Fruit fly (Drosophila melanogaster) whole organism, embryonic: Measurements from ENCODE around the gene Pph13.

Experiments used
- Ada2b ChIP-seq: fragments of 200-800 bp; sonication (Bioruptor generic); IDR thresholded peaks from 2 replicates; pipeline ENCODE4 v1.3.6; 2022; ENCODE audit warnings: missing biosample characterization, missing genetic modification characterization
- Atf3 ChIP-seq: fragments of 200-800 bp; sonication (Bioruptor generic); optimal IDR thresholded peaks from 3 replicates; lab custom pipeline; 2016; ENCODE audit warnings: missing biosample characterization, missing genetic modification characterization
- CG10267 ChIP-seq: fragments of 200-800 bp; sonication (Bioruptor generic); optimal IDR thresholded peaks from 2 replicates; lab custom pipeline; 2018; ENCODE audit warnings: missing biosample characterization, mild to moderate bottlenecking, missing genetic modification characterization, moderate library complexity
- CG11695 ChIP-seq: fragments of 200-800 bp; sonication (Bioruptor generic); IDR thresholded peaks from 3 replicates; pipeline ENCODE4 v1.3.6; 2022; ENCODE audit warnings: missing biosample characterization, missing genetic modification characterization
- CG12744 ChIP-seq: fragments of 200-800 bp; sonication (Bioruptor generic); optimal IDR thresholded peaks from 2 replicates; lab custom pipeline; 2016; ENCODE audit warnings: missing biosample characterization, missing genetic modification characterization
- CG13296 ChIP-seq: fragments of 200-800 bp; sonication (Bioruptor generic); optimal IDR thresholded peaks from 3 replicates; lab custom pipeline; 2018; ENCODE audit warnings: missing biosample characterization, mild to moderate bottlenecking, missing genetic modification characterization
- CG14667 ChIP-seq: fragments of 200-800 bp; sonication (Bioruptor generic); IDR thresholded peaks from 2 replicates; pipeline ENCODE4 v1.3.6; 2022; ENCODE audit warnings: missing biosample characterization, missing genetic modification characterization
- CG15269 ChIP-seq: fragments of 200-800 bp; sonication (Bioruptor generic); optimal IDR thresholded peaks from 2 replicates; lab custom pipeline; 2018; ENCODE audit warnings: missing biosample characterization, mild to moderate bottlenecking, missing genetic modification characterization, moderate library complexity
- CG15514 ChIP-seq: fragments of 200-800 bp; sonication (Bioruptor generic); optimal IDR thresholded peaks from 3 replicates; lab custom pipeline; 2017; ENCODE audit warnings: missing biosample characterization, missing genetic modification characterization, mild to moderate bottlenecking, moderate library complexity, missing genetic modification reagents
- CG16813 ChIP-seq: fragments of 200-800 bp; sonication (Bioruptor generic); IDR thresholded peaks from 3 replicates; pipeline ENCODE4 v1.3.6; 2022; ENCODE audit warnings: missing biosample characterization, missing genetic modification characterization; ENCODE audit not compliant: partially characterized antibody
- CG17328 ChIP-seq: fragments of 200-800 bp; sonication (Bioruptor generic); IDR thresholded peaks from 2 replicates; pipeline ENCODE4 v1.3.6; 2022; ENCODE audit warnings: missing biosample characterization, missing genetic modification characterization
- CG18619 ChIP-seq: fragments of 200-800 bp; sonication (Bioruptor generic); optimal IDR thresholded peaks from 3 replicates; lab custom pipeline; 2017; ENCODE audit warnings: missing biosample characterization, mild to moderate bottlenecking, missing genetic modification characterization
- CG30020 ChIP-seq: fragments of 200-800 bp; optimal IDR thresholded peaks from 2 replicates; lab custom pipeline; 2019; ENCODE audit warnings: missing biosample characterization, mild to moderate bottlenecking, missing genetic modification characterization, moderate library complexity
- CG31388 ChIP-seq: fragments of 200-800 bp; sonication (Bioruptor generic); optimal IDR thresholded peaks from 2 replicates; lab custom pipeline; 2016; ENCODE audit warnings: missing biosample characterization, missing genetic modification characterization
- CG32532 ChIP-seq: fragments of 200-800 bp; sonication (Bioruptor generic); IDR thresholded peaks from 2 replicates; pipeline ENCODE4 v1.3.6; 2022; ENCODE audit warnings: missing biosample characterization, missing genetic modification characterization
- CG34422 ChIP-seq: fragments of 200-800 bp; sonication (Bioruptor generic); IDR thresholded peaks from 3 replicates; pipeline ENCODE4 v1.3.6; 2022; ENCODE audit warnings: missing biosample characterization, missing genetic modification characterization
- CG3838 ChIP-seq: fragments of 200-800 bp; sonication (Bioruptor generic); optimal IDR thresholded peaks from 3 replicates; lab custom pipeline; 2016; ENCODE audit warnings: missing biosample characterization, missing genetic modification characterization
- CG3995 ChIP-seq: fragments of 200-800 bp; sonication (Bioruptor generic); optimal IDR thresholded peaks from 3 replicates; lab custom pipeline; 2016; ENCODE audit warnings: missing biosample characterization, missing genetic modification characterization
- CG4282 ChIP-seq: fragments of 200-800 bp; sonication (Bioruptor generic); optimal IDR thresholded peaks from 2 replicates; lab custom pipeline; 2016; ENCODE audit warnings: missing biosample characterization, missing genetic modification characterization
- CG6854 ChIP-seq: fragments of 200-800 bp; sonication (Bioruptor generic); optimal IDR thresholded peaks from 3 replicates; lab custom pipeline; 2017; ENCODE audit warnings: missing biosample characterization, mild to moderate bottlenecking, missing genetic modification characterization
- CG7928 ChIP-seq: fragments of 200-800 bp; sonication (Bioruptor generic); optimal IDR thresholded peaks from 2 replicates; lab custom pipeline; 2017; ENCODE audit warnings: missing biosample characterization, mild to moderate bottlenecking, missing genetic modification characterization
- Eip74EF ChIP-seq, 2 experiments: fragments of 200-800 bp in 1 of 2; fragments of >200 bp in 1 of 2; sonication (Bioruptor generic) in 1 of 2; optimal IDR thresholded peaks; 2 replicates each; lab custom pipeline; 2017 to 2019; ENCODE audit warnings: missing biosample characterization in 2 of 2, missing genetic modification characterization in 2 of 2, mild to moderate bottlenecking in 1 of 2, moderate library complexity in 1 of 2
- Fer3 ChIP-seq: fragments of 200-800 bp; sonication (Bioruptor generic); optimal IDR thresholded peaks from 2 replicates; lab custom pipeline; 2018; ENCODE audit warnings: missing biosample characterization, mild to moderate bottlenecking, missing genetic modification characterization, moderate library complexity
- GATAe ChIP-seq: fragments of 200-800 bp; sonication (Bioruptor generic); conservative IDR thresholded peaks from 2 replicates; pipeline ENCODE4 v1.3.6; 2022; ENCODE audit warnings: missing biosample characterization, missing genetic modification characterization
- HHEX ChIP-seq: fragments of 200-800 bp; sonication (Bioruptor generic); optimal IDR thresholded peaks from 3 replicates; lab custom pipeline; 2017; ENCODE audit warnings: missing biosample characterization, mild to moderate bottlenecking, missing genetic modification characterization, missing genetic modification reagents
- NFAT ChIP-seq: fragments of 200-800 bp; sonication (Bioruptor generic); IDR thresholded peaks from 2 replicates; pipeline ENCODE4 v1.3.6; 2022; ENCODE audit warnings: missing biosample characterization, missing genetic modification characterization
- Opbp ChIP-seq: fragments of 200-800 bp; sonication (Bioruptor generic); IDR thresholded peaks from 3 replicates; pipeline ENCODE4 v1.3.6; 2022; ENCODE audit warnings: missing biosample characterization, missing genetic modification characterization; ENCODE audit not compliant: partially characterized antibody
- Sin3A ChIP-seq: fragments of >200 bp; optimal IDR thresholded peaks from 2 replicates; lab custom pipeline; 2018
- Sox100B ChIP-seq: fragments of 200-800 bp; sonication (Bioruptor generic); optimal IDR thresholded peaks from 3 replicates; lab custom pipeline; 2018; ENCODE audit warnings: missing biosample characterization, mild to moderate bottlenecking, missing genetic modification characterization
- ato ChIP-seq: fragments of 200-800 bp; sonication (Bioruptor generic); IDR thresholded peaks from 2 replicates; pipeline ENCODE4 v1.3.6; 2022; ENCODE audit warnings: missing biosample characterization, missing genetic modification characterization; ENCODE audit not compliant: partially characterized antibody
- btn ChIP-seq: fragments of 200-800 bp; sonication (Bioruptor generic); optimal IDR thresholded peaks from 2 replicates; lab custom pipeline; 2016; ENCODE audit warnings: missing biosample characterization, missing genetic modification characterization
- chif ChIP-seq, 2 experiments: fragments of 200-800 bp; sonication (Bioruptor generic); optimal IDR thresholded peaks; 3 replicates each; lab custom pipeline; 2016; ENCODE audit warnings: missing biosample characterization in 2 of 2, missing genetic modification characterization in 2 of 2
- corto ChIP-seq: fragments of 200-800 bp; sonication (Bioruptor generic); optimal IDR thresholded peaks from 2 replicates; lab custom pipeline; 2016; ENCODE audit warnings: missing biosample characterization, mild to moderate bottlenecking, missing genetic modification characterization, moderate library complexity
- crol ChIP-seq: fragments of 200-800 bp; sonication (Bioruptor generic); IDR thresholded peaks from 2 replicates; pipeline ENCODE4 v1.3.6; 2022; ENCODE audit warnings: missing biosample characterization, missing genetic modification characterization
- dpn ChIP-seq, 2 experiments: fragments of 200-800 bp; sonication (Bioruptor generic); optimal IDR thresholded peaks; 3 replicates each; lab custom pipeline; 2016; ENCODE audit warnings: missing biosample characterization in 2 of 2, missing genetic modification characterization in 2 of 2
- ewg ChIP-seq: fragments of 200-800 bp; sonication (Bioruptor generic); optimal IDR thresholded peaks from 3 replicates; lab custom pipeline; 2017; ENCODE audit warnings: mild to moderate bottlenecking, missing biosample characterization, missing genetic modification reagents, missing genetic modification characterization
- grn ChIP-seq: fragments of 200-800 bp; sonication (Bioruptor generic); optimal IDR thresholded peaks from 3 replicates; lab custom pipeline; 2017; ENCODE audit warnings: missing biosample characterization, missing genetic modification characterization
- gsb-n ChIP-seq: fragments of 200-800 bp; sonication (Bioruptor generic); optimal IDR thresholded peaks from 3 replicates; lab custom pipeline; 2018; ENCODE audit warnings: missing biosample characterization, mild to moderate bottlenecking, missing genetic modification characterization
- ind ChIP-seq: fragments of 200-800 bp; sonication (Bioruptor generic); optimal IDR thresholded peaks from 3 replicates; lab custom pipeline; 2016; ENCODE audit warnings: missing biosample characterization, missing genetic modification characterization
- prd ChIP-seq, 3 experiments: fragments of >200 bp in 2 of 3; fragments of 200-800 bp in 1 of 3; sonication (Bioruptor generic) in 1 of 3; optimal IDR thresholded peaks in 2 of 3; IDR thresholded peaks in 1 of 3; 2 replicates in 2 of 3; 3 replicates in 1 of 3; pipeline versions ENCODE4 v1.3.6 to Lab custom; 2017 to 2022; ENCODE audit warnings: missing biosample characterization in 1 of 3, missing genetic modification characterization in 1 of 3
- sob ChIP-seq: fragments of 200-800 bp; sonication (Bioruptor generic); IDR thresholded peaks from 2 replicates; pipeline ENCODE4 v1.3.6; 2022; ENCODE audit warnings: missing biosample characterization, missing genetic modification characterization
- sug ChIP-seq: fragments of 200-800 bp; optimal IDR thresholded peaks from 2 replicates; lab custom pipeline; 2019; ENCODE audit warnings: missing biosample characterization, mild to moderate bottlenecking, missing genetic modification characterization, moderate library complexity
- usp ChIP-seq: fragments of >200 bp; optimal IDR thresholded peaks from 2 replicates; lab custom pipeline; 2017; ENCODE audit warnings: missing biosample characterization, missing genetic modification characterization
- vfl ChIP-seq: fragments of 200-800 bp; sonication (Bioruptor generic); optimal IDR thresholded peaks from 2 replicates; lab custom pipeline; 2016; ENCODE audit warnings: missing biosample characterization, missing genetic modification characterization
- wdn ChIP-seq: fragments of 200-800 bp; sonication (Bioruptor generic); IDR thresholded peaks from 2 replicates; pipeline ENCODE4 v1.3.6; 2022; ENCODE audit warnings: missing biosample characterization, missing genetic modification characterization
- zfh2 ChIP-seq: fragments of 200-800 bp; sonication (Bioruptor generic); optimal IDR thresholded peaks from 2 replicates; lab custom pipeline; 2016; ENCODE audit warnings: missing biosample characterization, missing genetic modification characterization

The Pph13 gene

dm6 chr2L:530245-530644 lies 47.0 kb upstream of the Pph13 start (continued):
- TF ChIP-seq dpn (GFP tag; optimal IDR thresholded peaks at IDR 0.05; lab: Kevin White, UChicago) = peak; percentile 15 to 18
- TF ChIP-seq corto (GFP tag; lab: Kevin White, UChicago) = peak; percentile 84
- no peak for TF ChIP-seq gsb-n (tag; lab: Kevin White, UChicago)
- peak; percentile 53; the same call in 1 of the 2 replicates for TF ChIP-seq CG17328 (GFP tag; lab: Robert Waterston, UW)
- no peak for TF ChIP-seq wdn (GFP tag; lab: Robert Waterston, UW)
- TF ChIP-seq NFAT = 0 out of 2 replicates have a peak, but pooled peaks have one; percentile 10
- TF ChIP-seq CG14667 (GFP tag; lab: Robert Waterston, UW) = no peak
- TF ChIP-seq usp = no peak
- TF ChIP-seq CG31388 = no peak
- no peak for TF ChIP-seq CG12744 (GFP tag; lab: Kevin White, UChicago)

DNA sequence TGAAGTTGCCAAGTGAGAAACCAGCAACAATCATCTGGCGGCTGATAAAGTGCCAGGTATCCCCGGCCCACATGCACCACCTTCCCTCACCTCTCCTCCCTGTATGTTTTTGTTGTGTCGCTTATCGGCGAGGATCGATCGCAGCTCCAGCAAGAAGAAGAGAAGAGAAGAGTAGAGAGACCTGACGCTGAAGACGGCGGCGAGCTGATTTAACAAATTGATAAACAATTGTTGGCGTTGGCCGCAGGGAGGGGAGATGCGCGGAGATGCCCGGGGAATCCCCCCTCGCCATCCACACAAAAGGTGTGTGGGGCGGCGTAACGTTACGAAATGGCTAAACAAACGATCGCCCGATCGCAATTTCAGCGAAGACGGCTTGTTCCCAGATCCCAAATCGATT lies 43.6 kb upstream of the Pph13 start:
- TF ChIP-seq CG10267 (tag; lab: Kevin White, UChicago) (no peak), grn (peak; percentile 81), zfh2 (GFP tag; lab: Kevin White, UChicago) (no peak), Sin3A (no peak), crol (GFP tag; lab: Robert Waterston, UW) (peak; percentile 79)

dm6 chr2L:540572-541210 lies 36.6 kb upstream of the Pph13 start:
- TF ChIP-seq CG4282 (no peak), CG3995 (GFP tag; lab: Kevin White, UChicago) (no peak), CG7928 (GFP tag; lab: Kevin White, UChicago) (peak; percentile 9), CG15269 (tag; lab: Kevin White, UChicago) (peak; percentile 44), CG34422 (GFP tag; lab: Robert Waterston, UW) (no peak; the same call in 2 of the 3 replicates), GATAe (GFP tag; lab: Robert Waterston, UW) (no peak), CG11695 (no peak), CG15514 (GFP tag; lab: Kevin White, UChicago) (peak; percentile 29), ato (GFP tag; lab: Robert Waterston, UW) (peak; percentile 73; the same call in 1 of the 2 replicates), chif (GFP tag; optimal IDR thresholded peaks at IDR 0.05; lab: Kevin White, UChicago) (peak in 1 of 2 experiments; percentile 11), CG30020 (tag; lab: Kevin White, UChicago) (no peak), vfl (GFP tag; lab: Kevin White, UChicago) (no peak), CG18619 (GFP tag; lab: Kevin White, UChicago) (peak; percentile 31), sob (0 out of 2 replicates have a peak, but pooled peaks have one; percentile 21), Opbp (GFP tag; lab: Robert Waterston, UW) (peak; percentile 37; the same call in 2 of the 3 replicates), Eip74EF (GFP tag; optimal IDR thresholded peaks at IDR 0.05; lab: Kevin White, UChicago) (peak in 1 of 2 experiments; percentile 54), CG16813 (GFP tag; lab: Robert Waterston, UW) (peak; percentile 58; the same call in 1 of the 3 replicates), prd (optimal IDR thresholded peaks at IDR 0.05; lab: Kevin White, UChicago) (no peak), prd (GFP tag; IDR thresholded peaks at IDR 0.05; lab: Robert Waterston, UW) (no peak), sug (peak; percentile 68), ind (no peak), Sox100B (GFP tag; lab: Kevin White, UChicago) (no peak), dpn (GFP tag; optimal IDR thresholded peaks at IDR 0.05; lab: Kevin White, UChicago) (peak in 1 of 2 experiments; percentile 2), CG13296 (GFP tag; lab: Kevin White, UChicago) (no peak), HHEX (GFP tag; lab: Kevin White, UChicago) (no peak), Fer3 (tag; lab: Kevin White, UChicago) (no peak), Ada2b (no peak), btn (GFP tag; lab: Kevin White, UChicago) (no peak), CG6854 (GFP tag; lab: Kevin White, UChicago) (no peak), ewg (GFP tag; lab: Kevin White, UChicago) (no peak), Atf3 (no peak), CG32532 (GFP tag; lab: Robert Waterston, UW) (no peak), CG3838 (GFP tag; lab: Kevin White, UChicago) (no peak)
